Worm (Caenorhabditis elegans): ENCODE results near the gene K12D12.5.

Gene K12D12.5

DNA sequence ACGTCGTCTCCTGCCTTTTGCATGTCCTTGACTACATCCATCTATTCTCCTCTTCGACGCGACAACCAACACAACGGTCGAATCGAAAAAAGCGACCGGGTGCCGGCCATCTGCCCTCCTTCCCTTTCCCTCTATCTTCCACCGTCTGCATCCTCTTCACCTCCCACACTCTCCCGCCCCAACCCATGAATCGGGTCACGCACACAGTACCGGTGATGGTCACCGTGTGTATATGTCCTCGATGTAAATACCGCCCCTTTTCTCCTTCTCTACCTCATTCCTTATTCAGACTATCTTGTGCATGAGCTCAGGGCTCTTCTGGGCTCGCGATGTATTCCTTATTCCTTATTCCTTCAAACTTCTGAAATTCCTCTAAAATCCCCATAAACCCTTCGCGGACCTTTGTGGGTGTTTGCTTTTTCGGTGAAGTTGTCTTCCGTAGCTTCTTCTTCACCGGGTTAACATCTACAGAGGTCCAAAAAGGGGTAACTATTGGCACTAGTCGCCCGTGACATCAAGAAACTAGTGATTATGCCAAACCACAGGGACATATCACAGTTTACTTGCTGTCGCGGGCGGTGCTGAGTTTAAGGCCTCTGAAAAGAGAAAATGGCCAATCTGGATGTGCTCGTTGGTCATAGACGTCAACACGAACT, 28.7 kb downstream of the K12D12.5 start:
- TF ChIP-seq mdt-29 (GFP tag; IDR thresholded peaks at IDR 0.05) (no peak), mdl-1 (tag; optimal IDR thresholded peaks at IDR 0.05) (no peak), daf-8 (GFP tag; IDR thresholded peaks at IDR 0.05) (no peak), nhr-77 (tag; optimal IDR thresholded peaks at IDR 0.05) (no peak), mxl-3 (GFP tag; optimal IDR thresholded peaks at IDR 0.05) (peak; percentile 71), lin-13 (GFP tag; optimal IDR thresholded peaks at IDR 0.05) (no peak), dmd-8 (GFP tag; IDR thresholded peaks at IDR 0.05) (no peak), unc-62 (GFP tag; optimal IDR thresholded peaks at IDR 0.05 in 1 of 2) (no peak), unc-62 (tag; optimal IDR thresholded peaks at IDR 0.05) (no peak), nhr-237 (tag; optimal IDR thresholded peaks at IDR 0.05) (no peak), Y105C5A.15 (GFP tag; IDR thresholded peaks at IDR 0.05) (no peak), mep-1 (tag; optimal IDR thresholded peaks at IDR 0.05) (peak; percentile 52), set-16 (GFP tag; IDR thresholded peaks at IDR 0.05) (0 out of 2 replicates have a peak, but pooled peaks have one; percentile 37), nhr-28 (tag; optimal IDR thresholded peaks at IDR 0.05) (peak; percentile 39), ZK337.2 (GFP tag; IDR thresholded peaks at IDR 0.05) (no peak), daf-12 (tag; optimal IDR thresholded peaks at IDR 0.05) (no peak), aha-1 (tag) (no peak), hlh-11 (tag; optimal IDR thresholded peaks at IDR 0.05) (peak; percentile 3), nhr-10 (tag; optimal IDR thresholded peaks at IDR 0.05) (no peak), ceh-82 (tag; optimal IDR thresholded peaks at IDR 0.05) (no peak), ceh-62 (tag; optimal IDR thresholded peaks at IDR 0.05) (no peak), F10B5.3 (tag; optimal IDR thresholded peaks at IDR 0.05) (peak; percentile 28), hlh-30 (tag; optimal IDR thresholded peaks at IDR 0.05; ENCODE audit: insufficient read depth) (peak; percentile 72), daf-16 (GFP tag; optimal IDR thresholded peaks at IDR 0.05) (no peak), daf-16 (tag; optimal IDR thresholded peaks at IDR 0.05) (no peak), F26F4.8 (GFP tag; conservative IDR thresholded peaks at IDR 0.05) (no peak), Y5F2A.4 (GFP tag; optimal IDR thresholded peaks at IDR 0.05) (no peak)

DNA sequence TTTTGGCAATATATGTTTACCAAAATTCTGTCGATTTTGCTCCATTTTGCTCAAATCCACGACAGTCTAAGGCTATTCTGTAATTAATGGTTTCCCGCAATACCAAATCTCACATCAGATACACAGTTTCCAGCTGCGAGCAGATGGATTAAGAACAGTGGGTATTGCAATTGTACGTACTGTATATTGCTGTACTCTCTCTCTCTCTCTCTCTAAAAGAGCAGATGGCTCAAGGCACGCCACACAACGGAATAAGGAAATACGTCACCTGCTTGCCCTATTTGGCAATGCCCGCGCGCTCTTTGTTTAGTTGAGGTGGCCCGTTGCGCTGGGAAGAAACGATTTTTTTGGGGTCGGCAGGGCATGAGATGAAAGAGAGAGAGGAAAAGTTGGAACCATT, 29.8 kb downstream of the K12D12.5 start:
- TF ChIP-seq duxl-1 (tag; optimal IDR thresholded peaks at IDR 0.05; ENCODE audit: poor library complexity): no peak
- no peak for TF ChIP-seq dve-1 (tag; optimal IDR thresholded peaks at IDR 0.05; ENCODE audit: insufficient read depth)
- no peak for TF ChIP-seq lin-13 (GFP tag; optimal IDR thresholded peaks at IDR 0.05)
- TF ChIP-seq dmd-8 (GFP tag; IDR thresholded peaks at IDR 0.05): no peak
- TF ChIP-seq T26A8.4 (GFP tag; IDR thresholded peaks at IDR 0.05): no peak
- TF ChIP-seq unc-39 (tag; optimal IDR thresholded peaks at IDR 0.05): no peak
- no peak for TF ChIP-seq ztf-7 (tag; optimal IDR thresholded peaks at IDR 0.05)
- no peak for TF ChIP-seq nhr-48 (tag; optimal IDR thresholded peaks at IDR 0.05)
- no peak for TF ChIP-seq tra-1 (GFP tag; IDR thresholded peaks at IDR 0.05)
- no peak for TF ChIP-seq F26F4.8 (GFP tag; conservative IDR thresholded peaks at IDR 0.05)
- no peak for TF ChIP-seq sdz-12 (GFP tag; optimal IDR thresholded peaks at IDR 0.05)
- no peak for TF ChIP-seq lin-29 (GFP tag; IDR thresholded peaks at IDR 0.05)
- TF ChIP-seq aha-1 (tag): no peak
- TF ChIP-seq T20F7.1 (GFP tag; optimal IDR thresholded peaks at IDR 0.05): no peak
- no peak for TF ChIP-seq jun-1 (tag; optimal IDR thresholded peaks at IDR 0.05)
- no peak for TF ChIP-seq cey-2 (tag; optimal IDR thresholded peaks at IDR 0.05; ENCODE audit: borderline replicate concordance, insufficient read depth)
- no peak for TF ChIP-seq lsy-2 (tag; optimal IDR thresholded peaks at IDR 0.05)

- no peak for TF ChIP-seq ZK337.2 (GFP tag; IDR thresholded peaks at IDR 0.05)
- no peak for TF ChIP-seq R02D3.7 (tag; optimal IDR thresholded peaks at IDR 0.05)
- no peak for TF ChIP-seq egl-27 (tag; optimal IDR thresholded peaks at IDR 0.05)
- TF ChIP-seq hlh-30 (tag; optimal IDR thresholded peaks at IDR 0.05; ENCODE audit: insufficient read depth): no peak
- no peak for TF ChIP-seq spr-1 (tag; optimal IDR thresholded peaks at IDR 0.05)
- no peak for TF ChIP-seq madf-5 (GFP tag; IDR thresholded peaks at IDR 0.05)
- TF ChIP-seq unc-62 (GFP tag; optimal IDR thresholded peaks at IDR 0.05 in 1 of 2): no peak
- no peak for TF ChIP-seq unc-62 (tag; optimal IDR thresholded peaks at IDR 0.05)
- TF ChIP-seq ctbp-1 (GFP tag; IDR thresholded peaks at IDR 0.05): no peak
- TF ChIP-seq dmd-9 (GFP tag; IDR thresholded peaks at IDR 0.05): no peak
- no peak for TF ChIP-seq tag-97 (GFP tag; IDR thresholded peaks at IDR 0.05)
- no peak for TF ChIP-seq nhr-11 (tag; optimal IDR thresholded peaks at IDR 0.05)
- TF ChIP-seq unc-39 (tag; optimal IDR thresholded peaks at IDR 0.05): no peak
- no peak for TF ChIP-seq hmg-1.1 (GFP tag; IDR thresholded peaks at IDR 0.05)
- TF ChIP-seq daf-12 (tag; optimal IDR thresholded peaks at IDR 0.05): no peak
- TF ChIP-seq ztf-7 (tag; optimal IDR thresholded peaks at IDR 0.05): no peak
- no peak for TF ChIP-seq lim-7 (GFP tag; IDR thresholded peaks at IDR 0.05)
Measured at ce11 chrII:11893323-11893722, 32.5 kb downstream of the K12D12.5 start, which contains the start of gene ZK930.2. TSS of gene ZK930.2 (minus strand) at chrII:11893423.
